Fruit fly (Drosophila melanogaster): ENCODE results near the gene CG14989.

Gene CG14989

DNA sequence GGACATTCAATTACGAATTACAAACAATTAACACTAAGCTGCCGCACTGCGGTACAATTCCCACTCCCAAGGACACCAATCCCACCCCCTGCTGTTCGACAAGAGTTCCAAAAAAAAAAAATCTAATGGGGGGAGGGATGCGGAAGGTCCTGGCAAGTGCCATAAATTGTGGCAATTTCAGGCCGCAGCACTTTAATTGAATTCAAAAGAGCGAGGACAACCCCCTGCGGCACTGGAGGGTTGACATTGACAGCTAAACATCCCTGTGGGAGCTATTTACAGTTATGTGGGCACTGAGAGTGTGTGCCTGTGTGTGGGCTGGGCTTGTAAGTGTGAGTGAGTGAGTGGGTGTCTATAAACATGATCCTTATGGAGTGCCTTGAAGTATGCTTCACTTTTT, 10.5 kb upstream of the CG14989 start:
- TF ChIP-seq sd (tag; optimal IDR thresholded peaks at IDR 0.05) (peak; percentile 2), klu (GFP tag; IDR thresholded peaks at IDR 0.05) (no peak), oc (tag; optimal IDR thresholded peaks at IDR 0.05) (peak; percentile 40), Fer2 (tag; optimal IDR thresholded peaks at IDR 0.05) (no peak), kni (GFP tag; optimal IDR thresholded peaks at IDR 0.05) (peak; percentile 11), sr (GFP tag; IDR thresholded peaks at IDR 0.05) (0 out of 3 replicates have a peak, but pooled peaks have one; percentile 25), cg (GFP tag; optimal IDR thresholded peaks at IDR 0.05) (peak; percentile 5), Hr39 (optimal IDR thresholded peaks at IDR 0.05) (no peak), Sry-δ (GFP tag; optimal IDR thresholded peaks at IDR 0.05) (no peak), nerfin-1 (tag; optimal IDR thresholded peaks at IDR 0.05) (peak; percentile 65), CG11456 (GFP tag; IDR thresholded peaks at IDR 0.05) (0 out of 3 replicates have a peak, but pooled peaks have one; percentile 35), Hmr (GFP tag; optimal IDR thresholded peaks at IDR 0.05) (no peak), pros (GFP tag; optimal IDR thresholded peaks at IDR 0.05) (peak; percentile 83), crol (GFP tag; IDR thresholded peaks at IDR 0.05) (0 out of 2 replicates have a peak, but pooled peaks have one; percentile 25), Hey (tag; optimal IDR thresholded peaks at IDR 0.05) (peak; percentile 88), lov (optimal IDR thresholded peaks at IDR 0.05) (no peak), lov (GFP tag; IDR thresholded peaks at IDR 0.05) (0 out of 3 replicates have a peak, but pooled peaks have one; percentile 10), mirr (GFP tag; optimal IDR thresholded peaks at IDR 0.05) (peak; percentile 49), Oaz (GFP tag; IDR thresholded peaks at IDR 0.05) (peak; percentile 30; the same call in 1 of the 2 replicates), run (tag; optimal IDR thresholded peaks at IDR 0.05) (peak; percentile 77), sqz (GFP tag; optimal IDR thresholded peaks at IDR 0.05) (peak; percentile 85), Dip2 (GFP tag; IDR thresholded peaks at IDR 0.05) (no peak), tgo (GFP tag; IDR thresholded peaks at IDR 0.05) (no peak), CG12659 (GFP tag; optimal IDR thresholded peaks at IDR 0.05) (no peak), seq (GFP tag; IDR thresholded peaks at IDR 0.05) (peak; percentile 39; the same call in 1 of the 2 replicates), abd-A (tag; optimal IDR thresholded peaks at IDR 0.05) (peak; percentile 94), CG17802 (tag; optimal IDR thresholded peaks at IDR 0.05) (no peak)

DNA sequence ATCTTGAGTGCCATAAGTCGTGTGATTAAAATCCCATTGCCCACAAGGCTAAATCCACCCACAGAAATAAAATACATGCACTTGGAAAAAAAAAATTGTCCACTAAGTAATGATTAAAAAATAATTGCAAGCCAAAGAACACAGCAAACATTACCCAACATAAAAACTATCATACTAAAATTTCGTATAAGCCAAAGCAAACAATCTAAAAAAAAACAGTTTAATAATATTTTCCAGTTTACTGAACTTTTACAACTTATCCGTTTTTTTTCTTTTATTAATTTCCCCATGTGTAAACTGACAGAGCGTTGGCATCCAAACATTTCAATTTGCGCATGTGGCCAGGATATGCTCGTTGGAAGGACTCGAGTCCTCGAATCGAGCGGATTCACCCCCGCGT, 7.1 kb upstream of the CG14989 start:
- no peak for TF ChIP-seq tna (GFP tag; IDR thresholded peaks at IDR 0.05; ENCODE audit: partially characterized antibody)
- TF ChIP-seq CG31441 (GFP tag; IDR thresholded peaks at IDR 0.05): 0 out of 2 replicates have a peak, but pooled peaks have one; percentile 13
- peak; percentile 20 for TF ChIP-seq Sox100B (GFP tag; optimal IDR thresholded peaks at IDR 0.05)
- TF ChIP-seq Blimp-1 (GFP tag; optimal IDR thresholded peaks at IDR 0.05): peak; percentile 44
- TF ChIP-seq fd96Cb (tag; optimal IDR thresholded peaks at IDR 0.05): peak; percentile 30
- TF ChIP-seq tin (GFP tag; optimal IDR thresholded peaks at IDR 0.05): peak; percentile 4
- no peak for TF ChIP-seq CG17361 (GFP tag; IDR thresholded peaks at IDR 0.05)
- peak; percentile 7 for TF ChIP-seq CG10267 (tag; optimal IDR thresholded peaks at IDR 0.05)
- 0 out of 3 replicates have a peak, but pooled peaks have one; percentile 36 for TF ChIP-seq row (GFP tag; IDR thresholded peaks at IDR 0.05)
- no peak for TF ChIP-seq CG30403 (GFP tag; optimal IDR thresholded peaks at IDR 0.05)
- TF ChIP-seq CG7839 (tag; optimal IDR thresholded peaks at IDR 0.05): peak; percentile 27
- TF ChIP-seq CG7963 (GFP tag; IDR thresholded peaks at IDR 0.05; ENCODE audit: partially characterized antibody): no peak
- TF ChIP-seq D19A (tag; optimal IDR thresholded peaks at IDR 0.05): peak; percentile 0
- TF ChIP-seq gsb (GFP tag; IDR thresholded peaks at IDR 0.05): no peak
- no peak for TF ChIP-seq Abd-B (GFP tag; optimal IDR thresholded peaks at IDR 0.05)
- peak; percentile 29; the same call in 1 of the 2 replicates for TF ChIP-seq Xrp1 (GFP tag; IDR thresholded peaks at IDR 0.05)
- peak; percentile 70 for TF ChIP-seq nerfin-1 (tag; optimal IDR thresholded peaks at IDR 0.05)
- TF ChIP-seq CG18262 (tag; optimal IDR thresholded peaks at IDR 0.05): peak; percentile 28
- no peak for TF ChIP-seq nerfin-2 (GFP tag; IDR thresholded peaks at IDR 0.05; ENCODE audit: partially characterized antibody)
- peak; percentile 38 for TF ChIP-seq dmrt99B (tag; optimal IDR thresholded peaks at IDR 0.05)
- peak; percentile 16 for TF ChIP-seq CG8388 (GFP tag; optimal IDR thresholded peaks at IDR 0.05)
- peak; percentile 47 for TF ChIP-seq CG10979 (tag; optimal IDR thresholded peaks at IDR 0.05)
- no peak for TF ChIP-seq Mrtf (GFP tag; IDR thresholded peaks at IDR 0.05)
- TF ChIP-seq gem (tag; optimal IDR thresholded peaks at IDR 0.05): peak; percentile 46
- no peak for TF ChIP-seq gro (GFP tag; optimal IDR thresholded peaks at IDR 0.05)

Data from whole organism, embryonic.